Worm (Caenorhabditis elegans) whole organism, L3 larva: Measurements from ENCODE around the gene sre-21.
A peak's percentile ranks its signal among the peaks of the same experiment; 100 is the strongest.

Experiments
- R02D3.7 ChIP-seq: fragments of 150-350 bp; optimal IDR thresholded peaks from 2 replicates; lab custom pipeline; 2014; ENCODE audit warnings: missing biosample characterization, missing genetic modification characterization
- ZK546.5 ChIP-seq: sonication (generic microtip); optimal IDR thresholded peaks from 2 replicates; lab custom pipeline; 2017; ENCODE audit warnings: missing biosample characterization, missing genetic modification characterization
- aly-2 ChIP-seq: fragments of 150-350 bp; optimal IDR thresholded peaks from 2 replicates; lab custom pipeline; 2014; ENCODE audit warnings: missing biosample characterization, missing genetic modification characterization
- ceh-16 ChIP-seq: sonication (generic microtip); optimal IDR thresholded peaks from 2 replicates; lab custom pipeline; 2017; ENCODE audit warnings: missing biosample characterization, missing genetic modification characterization
- ceh-28 ChIP-seq: fragments of 150-350 bp; optimal IDR thresholded peaks from 2 replicates; lab custom pipeline; 2014; ENCODE audit warnings: missing biosample characterization, missing genetic modification reagents, missing genetic modification characterization
- ceh-82 ChIP-seq: fragments of 150-350 bp; optimal IDR thresholded peaks from 2 replicates; lab custom pipeline; 2014; ENCODE audit warnings: missing biosample characterization, missing genetic modification characterization
- ceh-9 ChIP-seq: sonication (generic microtip); optimal IDR thresholded peaks from 2 replicates; lab custom pipeline; 2018; ENCODE audit warnings: missing biosample characterization, missing genetic modification characterization
- daf-12 ChIP-seq: fragments of 150-350 bp; optimal IDR thresholded peaks from 2 replicates; lab custom pipeline; 2014; ENCODE audit warnings: missing biosample characterization, missing genetic modification reagents, missing genetic modification characterization
- egl-27 ChIP-seq: sonication (generic microtip); optimal IDR thresholded peaks from 4 replicates; lab custom pipeline; 2017; ENCODE audit warnings: missing biosample characterization, missing genetic modification reagents, missing genetic modification characterization
- egl-5 ChIP-seq: fragments of 150-350 bp; optimal IDR thresholded peaks from 2 replicates; lab custom pipeline; 2017; ENCODE audit warnings: missing biosample characterization, missing genetic modification reagents, missing genetic modification characterization, inconsistent platforms
- elt-1 ChIP-seq: fragments of 150-350 bp; optimal IDR thresholded peaks from 2 replicates; lab custom pipeline; 2014; ENCODE audit warnings: missing biosample characterization, missing genetic modification characterization
- elt-2 ChIP-seq: sonication (generic microtip); optimal IDR thresholded peaks from 2 replicates; lab custom pipeline; 2016; ENCODE audit warnings: missing genetic modification reagents, mild to moderate bottlenecking, missing genetic modification characterization, missing compliant biosample characterization
- elt-3 ChIP-seq, 3 experiments: fragments of 150-350 bp in 1 of 3; sonication (generic microtip) in 2 of 3; optimal IDR thresholded peaks; 2 replicates in 2 of 3; 4 replicates in 1 of 3; lab custom pipeline; 2014 to 2017; ENCODE audit warnings: missing biosample characterization in 3 of 3, missing genetic modification characterization in 3 of 3
- fkh-10 ChIP-seq: sonication (generic microtip); optimal IDR thresholded peaks from 2 replicates; lab custom pipeline; 2017; ENCODE audit warnings: missing biosample characterization, missing genetic modification reagents, missing genetic modification characterization
- fkh-2 ChIP-seq: fragments of 150-350 bp; optimal IDR thresholded peaks from 2 replicates; lab custom pipeline; 2014; ENCODE audit warnings: missing biosample characterization, missing genetic modification reagents, missing genetic modification characterization
- fos-1 ChIP-seq: fragments of 150-350 bp; optimal IDR thresholded peaks from 2 replicates; lab custom pipeline; 2014; ENCODE audit warnings: missing biosample characterization, missing genetic modification characterization
- jun-1 ChIP-seq: fragments of 150-350 bp; optimal IDR thresholded peaks from 2 replicates; lab custom pipeline; 2014; ENCODE audit warnings: missing biosample characterization, missing genetic modification reagents, missing genetic modification characterization
- lin-39 ChIP-seq: fragments of 150-350 bp; optimal IDR thresholded peaks from 2 replicates; lab custom pipeline; 2018; ENCODE audit warnings: missing biosample characterization, missing genetic modification reagents, missing genetic modification characterization
- lsy-12 ChIP-seq: sonication (generic microtip); optimal IDR thresholded peaks from 2 replicates; lab custom pipeline; 2016; ENCODE audit warnings: mild to moderate bottlenecking, missing genetic modification characterization, missing compliant biosample characterization
- mml-1 ChIP-seq: fragments of 150-350 bp; sonication (generic microtip); optimal IDR thresholded peaks from 3 replicates; lab custom pipeline; 2014; ENCODE audit warnings: missing biosample characterization, missing genetic modification characterization
- nfya-1 ChIP-seq: sonication (generic microtip); optimal IDR thresholded peaks from 2 replicates; lab custom pipeline; 2017; ENCODE audit warnings: missing genetic modification characterization, mild to moderate bottlenecking, missing compliant biosample characterization, antibody characterized with exemption, moderate library complexity; ENCODE audit not compliant: insufficient read depth
- nhr-23 ChIP-seq: fragments of 150-350 bp; optimal IDR thresholded peaks from 2 replicates; lab custom pipeline; 2014; ENCODE audit warnings: missing biosample characterization, missing genetic modification reagents, missing genetic modification characterization
- nhr-237 ChIP-seq: fragments of 150-350 bp; optimal IDR thresholded peaks from 2 replicates; lab custom pipeline; 2014; ENCODE audit warnings: missing biosample characterization, missing genetic modification characterization
- nhr-28 ChIP-seq: fragments of 150-350 bp; optimal IDR thresholded peaks from 2 replicates; lab custom pipeline; 2014; ENCODE audit warnings: missing biosample characterization, missing genetic modification characterization
- nhr-76 ChIP-seq: fragments of 150-350 bp; sonication (generic microtip); optimal IDR thresholded peaks from 5 replicates; lab custom pipeline; 2014; ENCODE audit warnings: missing biosample characterization, missing genetic modification characterization
- nhr-77 ChIP-seq: fragments of 150-350 bp; optimal IDR thresholded peaks from 2 replicates; lab custom pipeline; 2014; ENCODE audit warnings: missing biosample characterization, missing genetic modification characterization
- pha-4 ChIP-seq: fragments of 150-350 bp; optimal IDR thresholded peaks from 2 replicates; lab custom pipeline; 2014; ENCODE audit warnings: missing biosample characterization, missing genetic modification reagents, missing genetic modification characterization
- pqm-1 ChIP-seq: fragments of 150-350 bp; optimal IDR thresholded peaks from 2 replicates; lab custom pipeline; 2017; ENCODE audit warnings: missing biosample characterization, missing genetic modification characterization, inconsistent platforms
- skn-1 ChIP-seq: fragments of 150-350 bp; optimal IDR thresholded peaks from 2 replicates; lab custom pipeline; 2014; ENCODE audit warnings: missing biosample characterization, missing genetic modification characterization
- snpc-4 ChIP-seq: fragments of 150-350 bp; optimal IDR thresholded peaks from 2 replicates; lab custom pipeline; 2014; ENCODE audit warnings: missing biosample characterization, missing genetic modification characterization
- tbx-2 ChIP-seq: sonication (generic microtip); optimal IDR thresholded peaks from 2 replicates; lab custom pipeline; 2016; ENCODE audit warnings: mild to moderate bottlenecking, missing genetic modification characterization, missing compliant biosample characterization
- unc-39 ChIP-seq: sonication (generic microtip); optimal IDR thresholded peaks from 4 replicates; lab custom pipeline; 2017; ENCODE audit warnings: missing biosample characterization, missing genetic modification characterization
- unc-62 ChIP-seq: fragments of 150-350 bp; sonication (generic microtip); optimal IDR thresholded peaks from 4 replicates; lab custom pipeline; 2014; ENCODE audit warnings: missing biosample characterization, missing genetic modification reagents, missing genetic modification characterization
- zag-1 ChIP-seq: fragments of 150-350 bp; optimal IDR thresholded peaks from 2 replicates; lab custom pipeline; 2014; ENCODE audit warnings: missing biosample characterization, missing genetic modification characterization
- ztf-11 ChIP-seq: fragments of 150-350 bp; optimal IDR thresholded peaks from 2 replicates; lab custom pipeline; 2014; ENCODE audit warnings: missing biosample characterization, missing genetic modification characterization
- ztf-4 ChIP-seq: fragments of 150-350 bp; optimal IDR thresholded peaks from 2 replicates; lab custom pipeline; 2014; ENCODE audit warnings: missing biosample characterization, missing genetic modification characterization

sre-21 gene

ce11 chrV:17755592-17755991, 17.4 kb downstream of the sre-21 start, which contains the start of gene pgp-9:
TSS of gene pgp-9 (plus strand) at chrV:17755892.
- TF ChIP-seq ceh-82 (tag; lab: Kevin White, UChicago), result no peak
- no peak for TF ChIP-seq daf-12 (tag; lab: Kevin White, UChicago)
- no peak for TF ChIP-seq unc-39 (tag; lab: Kevin White, UChicago)
- no peak for TF ChIP-seq ceh-28
- TF ChIP-seq fos-1 (tag; lab: Kevin White, UChicago), result no peak

- TF ChIP-seq unc-39 (tag; lab: Kevin White, UChicago), result no peak
- peak; percentile 78 for TF ChIP-seq pqm-1 (tag; lab: Kevin White, UChicago)
- no peak for TF ChIP-seq skn-1 (tag; lab: Kevin White, UChicago)
- TF ChIP-seq R02D3.7 (tag; lab: Kevin White, UChicago), result no peak
- TF ChIP-seq pha-4 (tag; lab: Kevin White, UChicago), result peak; percentile 31
- TF ChIP-seq ztf-11 (tag; lab: Kevin White, UChicago), result no peak
- TF ChIP-seq ceh-28, result no peak
- TF ChIP-seq elt-2 (tag; lab: Kevin White, UChicago), result peak; percentile 82
Measured at ce11 chrV:17754999-17755398, 18.0 kb downstream of the sre-21 start.

ce11 chrV:17752340-17752739, 20.7 kb downstream of the sre-21 start:
- TF ChIP-seq nhr-23 (tag; lab: Kevin White, UChicago) (no peak), elt-2 (tag; lab: Kevin White, UChicago) (peak; percentile 90), jun-1 (tag; lab: Kevin White, UChicago) (no peak), fkh-2 (tag; lab: Kevin White, UChicago) (no peak), pqm-1 (tag; lab: Kevin White, UChicago) (peak; percentile 67), mml-1 (no peak), zag-1 (tag; lab: Kevin White, UChicago) (no peak), pha-4 (tag; lab: Kevin White, UChicago) (peak; percentile 46), ztf-11 (tag; lab: Kevin White, UChicago) (no peak)

- no peak for TF ChIP-seq zag-1 (tag; lab: Kevin White, UChicago)
- no peak for TF ChIP-seq elt-3 (tag; optimal IDR thresholded peaks at IDR 0.05; lab: Kevin White, UChicago)
- peak; percentile 79 for TF ChIP-seq fkh-10 (GFP tag; lab: Kevin White, UChicago)
Measured at ce11 chrV:17749181-17749580, 23.8 kb downstream of the sre-21 start, which contains the start of gene R12G8.1. TSS of gene R12G8.1 (minus strand) at chrV:17749243.

- TF ChIP-seq ceh-9 (no peak), aly-2 (tag; lab: Kevin White, UChicago) (no peak), elt-3 (tag; optimal IDR thresholded peaks at IDR 0.05; lab: Kevin White, UChicago) (no peak), ztf-11 (tag; lab: Kevin White, UChicago) (no peak), nfya-1 (tag; lab: Kevin White, UChicago) (no peak), egl-27 (tag; lab: Kevin White, UChicago) (no peak), skn-1 (tag; lab: Kevin White, UChicago) (no peak), pha-4 (tag; lab: Kevin White, UChicago) (no peak), nhr-76 (tag; lab: Kevin White, UChicago) (no peak), nhr-28 (tag; lab: Kevin White, UChicago) (no peak)
Measured at ce11 chrV:17746959-17747358, 26.0 kb downstream of the sre-21 start, which contains the start of gene twk-36. TSS of gene twk-36 (minus strand) at chrV:17747059.

- TF ChIP-seq snpc-4 (tag; lab: Kevin White, UChicago) (no peak), elt-1 (tag; lab: Kevin White, UChicago) (no peak)
Measured at ce11 chrV:17743802-17744201, 29.2 kb downstream of the sre-21 start.

- TF ChIP-seq lsy-12 (no peak), unc-39 (tag; lab: Kevin White, UChicago) (no peak), unc-62 (GFP tag; lab: Kevin White, UChicago) (no peak), nhr-237 (tag; lab: Kevin White, UChicago) (no peak), ceh-28 (no peak), ztf-11 (tag; lab: Kevin White, UChicago) (no peak), egl-5 (no peak), ZK546.5 (tag; lab: Kevin White, UChicago) (no peak), pha-4 (tag; lab: Kevin White, UChicago) (no peak), nhr-77 (tag; lab: Kevin White, UChicago) (no peak), ceh-16 (tag; lab: Kevin White, UChicago) (no peak), fkh-10 (GFP tag; lab: Kevin White, UChicago) (no peak), jun-1 (tag; lab: Kevin White, UChicago) (no peak), elt-3 (tag; optimal IDR thresholded peaks at IDR 0.05; lab: Kevin White, UChicago) (no peak), tbx-2 (no peak), ztf-4 (tag; lab: Kevin White, UChicago) (no peak), lin-39 (no peak), snpc-4 (tag; lab: Kevin White, UChicago) (no peak)
Measured at ce11 chrV:17739801-17740200, 33.2 kb downstream of the sre-21 start, which contains the start of gene cutl-4. TSS of gene cutl-4 (minus strand) at chrV:17739901.
